Fruit fly (Drosophila melanogaster) whole organism, prepupa: ENCODE results near the gene CG7810.

Source experiments
- CG10669 ChIP-seq: fragments of 200-800 bp; sonication (Bioruptor generic); optimal IDR thresholded peaks from 3 replicates; lab custom pipeline; 2018; ENCODE audit warnings: missing biosample characterization, mild to moderate bottlenecking, missing genetic modification characterization, moderate library complexity
- CG11294 ChIP-seq: fragments of 200-800 bp; sonication (Bioruptor generic); IDR thresholded peaks from 2 replicates; pipeline ENCODE4 v1.3.6; 2022; ENCODE audit warnings: missing biosample characterization, missing genetic modification characterization
- CG11762 ChIP-seq: fragments of 200-800 bp; sonication (Bioruptor generic); optimal IDR thresholded peaks from 3 replicates; lab custom pipeline; 2016; ENCODE audit warnings: missing biosample characterization, missing genetic modification characterization; ENCODE audit not compliant: insufficient read depth
- CG11902 ChIP-seq: fragments of 200-800 bp; sonication (Bioruptor generic); optimal IDR thresholded peaks from 3 replicates; lab custom pipeline; 2016; ENCODE audit warnings: missing biosample characterization, missing genetic modification characterization
- CG1621 ChIP-seq: fragments of 200-800 bp; sonication (Bioruptor generic); optimal IDR thresholded peaks from 3 replicates; lab custom pipeline; 2018; ENCODE audit warnings: missing biosample characterization, mild to moderate bottlenecking, missing genetic modification characterization
- CG16779 ChIP-seq: fragments of 200-800 bp; sonication (Bioruptor generic); optimal IDR thresholded peaks from 3 replicates; lab custom pipeline; 2017; ENCODE audit warnings: missing biosample characterization, mild to moderate bottlenecking, missing genetic modification characterization
- CG31627 ChIP-seq: fragments of 200-800 bp; sonication (Bioruptor generic); optimal IDR thresholded peaks from 3 replicates; lab custom pipeline; 2016; ENCODE audit warnings: missing biosample characterization, missing genetic modification characterization
- CG3919 ChIP-seq: fragments of 200-800 bp; sonication (Bioruptor generic); optimal IDR thresholded peaks from 3 replicates; lab custom pipeline; 2016; ENCODE audit warnings: missing biosample characterization, missing genetic modification characterization
- CG4318 ChIP-seq: fragments of 200-800 bp; sonication (Bioruptor generic); optimal IDR thresholded peaks from 3 replicates; lab custom pipeline; 2017; ENCODE audit warnings: missing biosample characterization, mild to moderate bottlenecking, missing genetic modification characterization
- CG6163 ChIP-seq: fragments of 200-800 bp; sonication (Bioruptor generic); IDR thresholded peaks from 3 replicates; pipeline ENCODE4 v1.3.6; 2022; ENCODE audit warnings: missing biosample characterization, missing genetic modification characterization
- CG6792 ChIP-seq: fragments of 200-800 bp; sonication (Bioruptor generic); optimal IDR thresholded peaks from 3 replicates; lab custom pipeline; 2016; ENCODE audit warnings: missing biosample characterization, missing genetic modification characterization
- CG6808 ChIP-seq: fragments of 200-800 bp; sonication (Bioruptor generic); optimal IDR thresholded peaks from 3 replicates; lab custom pipeline; 2017; ENCODE audit warnings: missing biosample characterization, missing genetic modification characterization, mild to moderate bottlenecking, moderate library complexity, missing genetic modification reagents
- CG6854 ChIP-seq: fragments of 200-800 bp; sonication (Bioruptor generic); optimal IDR thresholded peaks from 2 replicates; lab custom pipeline; 2017; ENCODE audit warnings: missing biosample characterization, mild to moderate bottlenecking, missing genetic modification characterization
- CG8319 ChIP-seq: fragments of 200-800 bp; sonication (Bioruptor generic); optimal IDR thresholded peaks from 3 replicates; lab custom pipeline; 2016; ENCODE audit warnings: missing biosample characterization, missing genetic modification characterization
- CG8632 ChIP-seq: fragments of 200-800 bp; sonication (Bioruptor generic); optimal IDR thresholded peaks from 3 replicates; lab custom pipeline; 2016; ENCODE audit warnings: missing biosample characterization, missing genetic modification characterization
- Eip78C ChIP-seq: fragments of 200-800 bp; sonication (Bioruptor generic); peaks from one replicate; lab custom pipeline; 2016; ENCODE audit warnings: missing biosample characterization, missing genetic modification characterization
- Ets21C ChIP-seq: fragments of 200-800 bp; sonication (Bioruptor generic); optimal IDR thresholded peaks from 3 replicates; lab custom pipeline; 2016; ENCODE audit warnings: missing biosample characterization, missing genetic modification characterization
- Ets96B ChIP-seq: fragments of 200-800 bp; optimal IDR thresholded peaks from 2 replicates; lab custom pipeline; 2019; ENCODE audit warnings: missing biosample characterization, mild to moderate bottlenecking, missing genetic modification characterization, moderate library complexity
- Hr38 ChIP-seq: sonication (Bioruptor generic); optimal IDR thresholded peaks from 2 replicates; lab custom pipeline; 2016; ENCODE audit warnings: missing biosample characterization, missing genetic modification characterization
- Lpt ChIP-seq: fragments of 200-800 bp; sonication (Bioruptor generic); optimal IDR thresholded peaks from 3 replicates; lab custom pipeline; 2016; ENCODE audit warnings: missing biosample characterization, missing genetic modification characterization
- Met ChIP-seq: fragments of 200-800 bp; sonication (Bioruptor generic); optimal IDR thresholded peaks from 3 replicates; lab custom pipeline; 2016; ENCODE audit warnings: missing biosample characterization, missing genetic modification characterization
- OdsH ChIP-seq: fragments of 200-800 bp; sonication (Bioruptor generic); optimal IDR thresholded peaks from 3 replicates; lab custom pipeline; 2016; ENCODE audit warnings: missing biosample characterization, missing genetic modification characterization
- Smox ChIP-seq: fragments of 200-800 bp; sonication (Bioruptor generic); optimal IDR thresholded peaks from 3 replicates; lab custom pipeline; 2016; ENCODE audit warnings: missing biosample characterization, missing genetic modification characterization
- Sox102F ChIP-seq: fragments of 200-800 bp; sonication (Bioruptor generic); optimal IDR thresholded peaks from 2 replicates; lab custom pipeline; 2016; ENCODE audit warnings: missing biosample characterization, mild to moderate bottlenecking, missing genetic modification characterization
- achi ChIP-seq: fragments of 200-800 bp; sonication (Bioruptor generic); optimal IDR thresholded peaks from 3 replicates; lab custom pipeline; 2016; ENCODE audit warnings: missing biosample characterization, missing genetic modification characterization
- acj6 ChIP-seq: fragments of 200-800 bp; sonication (Bioruptor generic); optimal IDR thresholded peaks from 3 replicates; lab custom pipeline; 2016; ENCODE audit warnings: missing biosample characterization, missing genetic modification characterization
- dac ChIP-seq: fragments of 200-800 bp; sonication (Bioruptor generic); optimal IDR thresholded peaks from 2 replicates; lab custom pipeline; 2017; ENCODE audit warnings: missing biosample characterization, mild to moderate bottlenecking, missing genetic modification characterization
- dsx ChIP-seq: fragments of 200-800 bp; optimal IDR thresholded peaks from 3 replicates; lab custom pipeline; 2019; ENCODE audit warnings: missing biosample characterization, mild to moderate bottlenecking, missing genetic modification characterization, moderate library complexity; ENCODE audit not compliant: poor library complexity, severe bottlenecking
- eg ChIP-seq: fragments of 200-800 bp; sonication (Bioruptor generic); IDR thresholded peaks from 3 replicates; pipeline ENCODE4 v1.3.6; 2022; ENCODE audit warnings: missing biosample characterization, missing genetic modification characterization
- esn ChIP-seq: fragments of 200-800 bp; sonication (Bioruptor generic); optimal IDR thresholded peaks from 2 replicates; lab custom pipeline; 2016; ENCODE audit warnings: missing biosample characterization, mild to moderate bottlenecking, missing genetic modification characterization, moderate library complexity
- fd85E ChIP-seq: fragments of 200-800 bp; sonication (Bioruptor generic); optimal IDR thresholded peaks from 3 replicates; lab custom pipeline; 2016; ENCODE audit warnings: missing biosample characterization, missing genetic modification characterization
- ss ChIP-seq, 2 experiments: fragments of 200-800 bp; sonication (Bioruptor generic); optimal IDR thresholded peaks; 2 replicates in 1 of 2; 3 replicates in 1 of 2; lab custom pipeline; 2017 to 2018; ENCODE audit warnings: mild to moderate bottlenecking in 2 of 2, missing biosample characterization in 2 of 2, missing genetic modification characterization in 2 of 2, moderate library complexity in 1 of 2
- svp ChIP-seq: fragments of 200-800 bp; sonication (Bioruptor generic); peaks from one replicate; lab custom pipeline; 2016; ENCODE audit warnings: missing biosample characterization, missing genetic modification characterization
- vri ChIP-seq: fragments of 200-800 bp; sonication (Bioruptor generic); optimal IDR thresholded peaks from 3 replicates; lab custom pipeline; 2016; ENCODE audit warnings: missing biosample characterization, mild to moderate bottlenecking, missing genetic modification characterization

The CG7810 gene

dm6 chr2L:8342395-8342794, 31.4 kb upstream of the CG7810 start, which contains the start of gene CG14273:
Gene CG14273 (plus strand): TSS chr2L:8342695.
- TF ChIP-seq ss (GFP tag; optimal IDR thresholded peaks at IDR 0.05; lab: Kevin White, UChicago): no peak
- no peak for TF ChIP-seq CG11762 (GFP tag; lab: Kevin White, UChicago)
- TF ChIP-seq CG11294: no peak
- no peak for TF ChIP-seq CG1621 (tag; lab: Kevin White, UChicago)
- no peak for TF ChIP-seq Ets21C (GFP tag; lab: Kevin White, UChicago)
- no peak for TF ChIP-seq CG4318 (GFP tag; lab: Kevin White, UChicago)
- TF ChIP-seq Eip78C (GFP tag; lab: Kevin White, UChicago): no peak
- TF ChIP-seq dsx (GFP tag; lab: Kevin White, UChicago): no peak
- TF ChIP-seq Met (GFP tag; lab: Kevin White, UChicago): no peak

DNA sequence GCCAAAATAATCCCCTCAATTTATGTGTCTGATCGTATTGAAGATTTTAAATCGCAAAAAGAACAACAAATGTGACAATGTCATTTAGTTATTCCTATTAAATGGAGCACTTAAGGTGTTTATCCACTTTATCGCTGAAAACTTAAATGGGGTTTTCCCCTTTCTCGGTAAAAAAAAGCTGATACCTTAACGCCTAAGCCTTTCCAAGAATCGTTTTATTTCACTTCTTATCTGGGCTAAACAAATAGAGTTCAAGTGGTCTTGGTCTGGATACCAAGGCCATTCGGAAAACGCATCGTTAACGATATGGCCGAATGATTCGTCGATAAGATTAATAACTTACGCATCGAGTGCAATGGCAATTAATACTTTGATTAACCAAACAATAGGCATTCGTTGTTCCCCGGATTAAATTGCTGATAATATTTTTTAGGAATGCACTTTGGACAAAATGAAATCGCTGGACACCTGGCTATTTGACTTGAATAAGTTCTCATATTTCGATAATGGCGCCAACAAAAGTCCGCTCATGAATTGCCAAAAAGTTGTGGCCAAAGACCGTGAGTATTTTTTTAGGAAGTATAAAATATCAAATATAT, 28.9 kb upstream of the CG7810 start:
- TF ChIP-seq esn (no peak), dac (GFP tag; lab: Kevin White, UChicago) (no peak), Smox (GFP tag; lab: Kevin White, UChicago) (no peak), Ets96B (no peak), OdsH (no peak), ss (GFP tag; optimal IDR thresholded peaks at IDR 0.05; lab: Kevin White, UChicago) (no peak), Sox102F (GFP tag; lab: Kevin White, UChicago) (no peak), Lpt (GFP tag; lab: Kevin White, UChicago) (no peak), Met (GFP tag; lab: Kevin White, UChicago) (no peak), CG8632 (GFP tag; lab: Kevin White, UChicago) (no peak), acj6 (GFP tag; lab: Kevin White, UChicago) (no peak), dsx (GFP tag; lab: Kevin White, UChicago) (no peak)

DNA sequence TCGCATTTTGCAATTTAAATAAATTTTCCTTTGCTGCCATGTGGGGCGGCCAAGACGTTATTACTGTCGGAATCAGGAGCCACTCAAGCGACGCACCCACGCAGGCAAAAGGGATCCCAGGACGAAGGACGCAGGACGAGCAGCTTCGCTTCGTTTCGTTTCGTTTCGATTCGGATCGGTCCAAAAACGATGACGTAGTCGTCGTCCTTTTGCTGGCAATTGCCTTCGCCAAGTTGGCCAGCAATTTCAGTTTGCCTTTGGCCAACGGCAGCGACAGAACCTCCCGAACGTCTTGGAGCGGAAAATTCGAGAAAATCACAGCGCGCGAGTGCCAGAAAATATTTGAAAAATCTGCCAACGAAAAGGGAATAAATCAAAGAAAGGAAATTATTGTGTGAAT, 27.0 kb upstream of the CG7810 start, which contains the start of gene witty:
TSS of gene witty (plus strand) at position 249 of the 400 bp plus-strand sequence.
- no peak for TF ChIP-seq Eip78C (GFP tag; lab: Kevin White, UChicago)
- no peak for TF ChIP-seq CG8319 (GFP tag; lab: Kevin White, UChicago)
- TF ChIP-seq CG11902 (GFP tag; lab: Kevin White, UChicago): no peak
- no peak for TF ChIP-seq Met (GFP tag; lab: Kevin White, UChicago)
- TF ChIP-seq CG16779 (tag; lab: Kevin White, UChicago): no peak
- TF ChIP-seq CG31627 (GFP tag; lab: Kevin White, UChicago): no peak
- TF ChIP-seq CG1621 (tag; lab: Kevin White, UChicago): no peak
- no peak for TF ChIP-seq esn
- no peak for TF ChIP-seq CG10669
- no peak for TF ChIP-seq fd85E (GFP tag; lab: Kevin White, UChicago)
- TF ChIP-seq CG3919 (GFP tag; lab: Kevin White, UChicago): no peak
- TF ChIP-seq Hr38: no peak
- TF ChIP-seq CG6854: no peak
- TF ChIP-seq eg (GFP tag; lab: Robert Waterston, UW): no peak
- TF ChIP-seq CG8632 (GFP tag; lab: Kevin White, UChicago): no peak

DNA sequence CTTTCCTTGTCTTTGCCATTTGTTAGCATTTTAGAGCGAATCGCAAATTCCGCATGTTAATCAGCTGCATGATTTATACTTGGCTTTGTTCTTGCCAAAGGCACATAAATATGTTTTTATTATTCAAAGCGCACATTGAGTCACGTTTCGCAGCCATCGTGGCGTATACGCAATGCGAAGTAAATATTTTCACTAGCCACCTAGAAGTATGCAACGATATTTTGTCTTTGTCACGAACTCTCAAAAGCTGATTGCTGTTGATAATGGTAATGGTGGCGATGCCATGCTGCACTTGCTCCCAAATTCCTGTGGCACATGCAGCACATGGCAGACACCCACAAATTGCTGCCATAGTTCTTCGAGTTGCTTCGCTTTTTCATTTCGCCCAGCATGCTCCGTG, 23.7 kb upstream of the CG7810 start:
- TF ChIP-seq CG6808 (GFP tag; lab: Kevin White, UChicago) (no peak), CG6163 (GFP tag; lab: Robert Waterston, UW) (0 out of 3 replicates have a peak, but pooled peaks have one; percentile 23), svp (no peak), acj6 (GFP tag; lab: Kevin White, UChicago) (no peak), Eip78C (GFP tag; lab: Kevin White, UChicago) (peak; percentile 73), OdsH (peak; percentile 15), ss (GFP tag; optimal IDR thresholded peaks at IDR 0.05; lab: Kevin White, UChicago) (no peak), CG16779 (tag; lab: Kevin White, UChicago) (no peak), CG3919 (GFP tag; lab: Kevin White, UChicago) (peak; percentile 6), CG6792 (GFP tag; lab: Kevin White, UChicago) (no peak), CG10669 (no peak), achi (peak; percentile 7), vri (no peak)
